Worm (Caenorhabditis elegans) whole organism, L1 larva: Measurements from ENCODE around the gene ifet-1.

Source experiments
- C16A3.4 ChIP-seq: fragments of 150-350 bp; optimal IDR thresholded peaks from 2 replicates; lab custom pipeline; 2014; ENCODE audit warnings: missing biosample characterization, missing genetic modification characterization
- C34B4.2 ChIP-seq: sonication (generic microtip); optimal IDR thresholded peaks from 2 replicates; lab custom pipeline; 2017; ENCODE audit warnings: mild to moderate bottlenecking, missing genetic modification characterization, missing compliant biosample characterization
- Y116A8C.19 ChIP-seq: sonication (generic microtip); optimal IDR thresholded peaks from 2 replicates; lab custom pipeline; 2016; ENCODE audit warnings: missing compliant biosample characterization, missing genetic modification characterization, borderline replicate concordance
- alr-1 ChIP-seq: fragments of 200-800 bp; sonication (Bioruptor generic); optimal IDR thresholded peaks from 2 replicates; lab custom pipeline; 2018; ENCODE audit warnings: borderline replicate concordance, mild to moderate bottlenecking, missing genetic modification characterization, missing compliant biosample characterization
- ama-1 ChIP-seq: fragments of 150-350 bp; optimal IDR thresholded peaks from 2 replicates; lab custom pipeline; 2014
- blmp-1 ChIP-seq: fragments of 150-350 bp; optimal IDR thresholded peaks from 2 replicates; lab custom pipeline; 2014; ENCODE audit warnings: missing biosample characterization, missing genetic modification characterization
- ces-1 ChIP-seq: fragments of 150-350 bp; optimal IDR thresholded peaks from 2 replicates; lab custom pipeline; 2014; ENCODE audit warnings: missing biosample characterization, missing genetic modification reagents, missing genetic modification characterization
- dpl-1 ChIP-seq, 3 experiments: fragments of 150-350 bp in 2 of 3; sonication (generic microtip) in 1 of 3; optimal IDR thresholded peaks; 2 replicates each; lab custom pipeline; 2014 to 2017; ENCODE audit warnings: missing biosample characterization in 3 of 3, missing genetic modification characterization in 3 of 3, missing genetic modification reagents in 3 of 3
- elt-2 ChIP-seq: sonication (generic microtip); optimal IDR thresholded peaks from 2 replicates; lab custom pipeline; 2016; ENCODE audit warnings: missing genetic modification characterization, mild to moderate bottlenecking, inconsistent platforms, missing compliant biosample characterization, missing genetic modification reagents
- elt-3 ChIP-seq, 6 experiments: fragments of 150-350 bp in 1 of 6; sonication (generic microtip); optimal IDR thresholded peaks; 2 replicates each; lab custom pipeline; 2017 to 2018; ENCODE audit warnings: missing biosample characterization in 6 of 6, missing genetic modification characterization in 6 of 6, inconsistent platforms in 1 of 6
- ets-5 ChIP-seq: fragments of 200-800 bp; sonication (Bioruptor generic); IDR thresholded peaks from 2 replicates; pipeline ENCODE4 v1.3.6; 2022; ENCODE audit warnings: missing genetic modification characterization, missing compliant biosample characterization
- fos-1 ChIP-seq: fragments of 150-350 bp; optimal IDR thresholded peaks from 2 replicates; lab custom pipeline; 2014; ENCODE audit warnings: missing biosample characterization, missing genetic modification characterization
- grh-1 ChIP-seq: fragments of 200-800 bp; sonication (Bioruptor generic); IDR thresholded peaks from 2 replicates; pipeline ENCODE4 v1.3.6; 2022; ENCODE audit warnings: missing genetic modification reagents, missing genetic modification characterization, missing compliant biosample characterization
- hlh-17 ChIP-seq: fragments of 200-800 bp; sonication (Bioruptor generic); optimal IDR thresholded peaks from 2 replicates; lab custom pipeline; 2018; ENCODE audit warnings: missing genetic modification characterization, mild to moderate bottlenecking, missing compliant biosample characterization, moderate library complexity, borderline replicate concordance
- hpl-2 ChIP-seq: fragments of 150-350 bp; optimal IDR thresholded peaks from 2 replicates; lab custom pipeline; 2014; ENCODE audit warnings: missing biosample characterization, missing genetic modification reagents, missing genetic modification characterization
- lin-14 ChIP-seq: fragments of 200-800 bp; sonication (Bioruptor generic); optimal IDR thresholded peaks from 2 replicates; lab custom pipeline; 2018; ENCODE audit warnings: mild to moderate bottlenecking, missing genetic modification characterization, moderate library complexity, missing compliant biosample characterization
- lin-15B ChIP-seq: fragments of 150-350 bp; sonication (generic microtip); optimal IDR thresholded peaks from 3 replicates; lab custom pipeline; 2014; ENCODE audit warnings: missing biosample characterization, missing genetic modification characterization
- mdl-1 ChIP-seq, 2 experiments: fragments of 150-350 bp; optimal IDR thresholded peaks; 2 replicates each; lab custom pipeline; 2014 to 2017; ENCODE audit warnings: missing biosample characterization in 2 of 2, missing genetic modification characterization in 2 of 2, inconsistent platforms in 1 of 2
- mef-2 ChIP-seq: fragments of 150-350 bp; optimal IDR thresholded peaks from 2 replicates; lab custom pipeline; 2014; ENCODE audit warnings: missing biosample characterization, missing genetic modification characterization
- mep-1 ChIP-seq: fragments of 150-350 bp; optimal IDR thresholded peaks from 2 replicates; lab custom pipeline; 2014; ENCODE audit warnings: missing biosample characterization, missing genetic modification characterization
- nhr-20 ChIP-seq: sonication (generic microtip); optimal IDR thresholded peaks from 2 replicates; lab custom pipeline; 2016; ENCODE audit warnings: mild to moderate bottlenecking, missing genetic modification characterization, missing compliant biosample characterization
- nhr-237 ChIP-seq: fragments of 150-350 bp; optimal IDR thresholded peaks from 2 replicates; lab custom pipeline; 2014; ENCODE audit warnings: missing biosample characterization, missing genetic modification characterization
- nhr-71 ChIP-seq: sonication (generic microtip); optimal IDR thresholded peaks from 2 replicates; lab custom pipeline; 2016; ENCODE audit warnings: mild to moderate bottlenecking, missing genetic modification characterization, moderate library complexity, missing compliant biosample characterization
- nhr-77 ChIP-seq: fragments of 150-350 bp; optimal IDR thresholded peaks from 2 replicates; lab custom pipeline; 2014; ENCODE audit warnings: missing biosample characterization, missing genetic modification characterization
- nhr-85 ChIP-seq: sonication (generic microtip); peaks from one replicate; lab custom pipeline; 2016; ENCODE audit warnings: missing genetic modification characterization, inconsistent platforms, missing compliant biosample characterization
- pax-3 ChIP-seq: fragments of 200-800 bp; sonication (Bioruptor generic); optimal IDR thresholded peaks from 2 replicates; lab custom pipeline; 2018; ENCODE audit warnings: mild to moderate bottlenecking, missing genetic modification characterization, moderate library complexity, missing compliant biosample characterization
- pqm-1 ChIP-seq: sonication (generic microtip); optimal IDR thresholded peaks from 3 replicates; lab custom pipeline; 2017; ENCODE audit warnings: missing biosample characterization, missing genetic modification characterization
- rnt-1 ChIP-seq: sonication (generic microtip); optimal IDR thresholded peaks from 2 replicates; lab custom pipeline; 2016; ENCODE audit warnings: mild to moderate bottlenecking, missing genetic modification characterization, moderate library complexity, missing compliant biosample characterization
- snu-23 ChIP-seq: sonication (generic microtip); optimal IDR thresholded peaks from 2 replicates; lab custom pipeline; 2016; ENCODE audit warnings: missing genetic modification characterization, missing compliant biosample characterization
- sox-4 ChIP-seq: sonication (generic microtip); optimal IDR thresholded peaks from 2 replicates; lab custom pipeline; 2016; ENCODE audit warnings: missing genetic modification characterization, missing compliant biosample characterization
- swsn-7 ChIP-seq: sonication (generic microtip); optimal IDR thresholded peaks from 2 replicates; lab custom pipeline; 2016; ENCODE audit warnings: missing genetic modification characterization, missing compliant biosample characterization
- unc-130 ChIP-seq: fragments of 150-350 bp; optimal IDR thresholded peaks from 2 replicates; lab custom pipeline; 2017; ENCODE audit warnings: missing biosample characterization, missing genetic modification characterization, inconsistent platforms
- unc-30 ChIP-seq: sonication (generic microtip); optimal IDR thresholded peaks from 2 replicates; lab custom pipeline; 2017; ENCODE audit warnings: missing biosample characterization, missing genetic modification characterization
- unc-86 ChIP-seq: sonication (generic microtip); optimal IDR thresholded peaks from 2 replicates; lab custom pipeline; 2016; ENCODE audit warnings: missing genetic modification characterization, missing compliant biosample characterization
- zip-4 ChIP-seq: fragments of 200-800 bp; sonication (Bioruptor generic); optimal IDR thresholded peaks from 2 replicates; lab custom pipeline; 2018; ENCODE audit warnings: mild to moderate bottlenecking, missing genetic modification characterization, moderate library complexity, missing compliant biosample characterization

Gene ifet-1

DNA sequence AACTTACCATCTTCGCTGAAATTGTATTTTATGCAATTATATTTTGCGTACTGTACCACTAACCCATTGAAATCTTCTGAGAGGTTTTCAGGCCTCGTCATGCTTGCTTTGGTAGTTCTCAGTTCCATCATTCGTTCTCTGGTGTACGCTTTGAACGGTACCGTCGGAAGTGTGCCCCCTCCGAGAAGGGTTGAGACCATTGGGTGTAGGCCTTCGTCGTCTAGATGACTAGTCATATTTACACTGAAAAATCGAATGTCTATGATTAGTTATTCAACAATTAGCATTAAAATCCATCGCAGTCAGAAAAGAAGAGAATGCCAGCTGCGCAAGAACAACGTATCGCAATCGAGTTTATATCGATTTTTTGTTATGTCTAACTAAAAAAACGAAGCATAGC, at the start of gene ifet-1:
TSS of gene ifet-1 (minus strand) at position 243 of the 400 bp plus-strand sequence.
- TF ChIP-seq ces-1 (GFP tag; lab: Kevin White, UChicago) (no peak), nhr-85 (tag; lab: Kevin White, UChicago) (peak; percentile 18)

DNA sequence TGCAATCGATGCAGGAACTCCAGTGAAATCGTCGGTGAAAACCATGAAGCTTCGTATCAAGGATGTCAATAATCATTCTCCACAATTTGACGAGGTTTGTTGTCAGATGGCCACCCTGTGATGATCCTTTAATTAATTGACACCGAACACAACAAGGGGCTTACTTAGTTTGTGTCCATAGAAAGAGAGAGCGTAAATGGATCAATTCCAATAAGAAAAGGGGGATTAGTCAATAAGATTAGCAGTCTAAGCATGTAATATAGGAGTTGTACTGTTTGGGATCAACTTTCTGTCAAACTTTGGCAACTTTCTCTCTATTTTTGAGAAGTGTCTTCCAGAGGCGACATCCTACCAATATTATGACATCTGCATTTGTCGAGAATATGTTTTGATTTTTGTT, 49.1 kb upstream of the ifet-1 start:
- TF ChIP-seq mep-1 (tag; lab: Kevin White, UChicago) (no peak), swsn-7 (tag; lab: Kevin White, UChicago) (no peak), dpl-1 (GFP tag; optimal IDR thresholded peaks at IDR 0.05; lab: Kevin White, UChicago) (no peak), pqm-1 (tag; lab: Kevin White, UChicago) (no peak), nhr-71 (tag; lab: Kevin White, UChicago) (no peak), C16A3.4 (tag; lab: Kevin White, UChicago) (no peak), elt-2 (tag; lab: Kevin White, UChicago) (no peak), mdl-1 (tag; optimal IDR thresholded peaks at IDR 0.05; lab: Kevin White, UChicago) (no peak), grh-1 (no peak), unc-30 (no peak), Y116A8C.19 (tag; lab: Kevin White, UChicago) (no peak), nhr-77 (tag; lab: Kevin White, UChicago) (no peak), C34B4.2 (tag; lab: Kevin White, UChicago) (no peak), pax-3 (tag; lab: Kevin White, UChicago) (no peak), mef-2 (no peak), elt-3 (tag; optimal IDR thresholded peaks at IDR 0.05; lab: Kevin White, UChicago) (no peak), blmp-1 (tag; lab: Kevin White, UChicago) (no peak), hlh-17 (GFP tag; lab: Kevin White, UChicago) (no peak), lin-15B (tag; lab: Kevin White, UChicago) (no peak)

DNA sequence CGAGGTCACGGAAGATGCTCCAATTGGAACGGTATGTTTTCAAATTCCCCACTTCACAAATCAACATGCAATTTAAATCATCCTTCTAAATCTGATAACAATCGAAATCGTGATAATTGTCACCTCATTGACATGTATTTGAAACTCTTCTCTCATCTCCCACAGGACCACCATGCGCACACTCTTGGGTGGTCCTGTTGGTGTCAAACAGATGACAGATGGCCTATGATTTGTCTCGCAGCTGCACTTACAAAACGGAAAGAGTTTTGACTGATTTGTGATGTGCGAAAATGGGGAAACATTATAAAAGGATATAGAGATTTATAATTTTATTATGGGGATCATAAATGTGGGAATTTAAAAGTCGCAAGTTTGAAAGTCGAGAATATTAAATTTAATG, 48.5 kb upstream of the ifet-1 start:
- TF ChIP-seq pqm-1 (tag; lab: Kevin White, UChicago): no peak
- TF ChIP-seq lin-14 (GFP tag; lab: Kevin White, UChicago): peak; percentile 27

DNA sequence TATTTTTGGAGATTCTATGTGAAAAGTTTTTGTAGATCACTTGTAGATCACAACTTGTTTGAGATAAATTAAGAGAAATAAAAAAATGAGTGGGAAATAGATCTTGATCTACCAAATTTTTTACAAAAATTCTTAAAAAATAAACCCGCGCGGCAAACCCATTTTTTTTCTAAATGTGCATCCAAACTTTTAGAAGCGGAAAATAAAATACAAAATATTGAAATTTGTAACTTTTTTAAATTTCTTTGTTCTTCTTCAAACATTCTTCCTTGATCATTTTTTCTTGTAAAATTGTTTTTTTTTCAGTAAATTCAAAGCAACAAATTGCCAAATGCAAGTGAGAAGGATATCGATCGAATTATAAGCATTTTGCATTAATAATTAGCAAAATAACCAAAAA, 45.1 kb upstream of the ifet-1 start, which contains the start of gene cdh-4:
TSS of gene cdh-4 (plus strand) at position 301 of the 400 bp plus-strand sequence.
- TF ChIP-seq alr-1 (tag; lab: Kevin White, UChicago) (no peak), hpl-2 (GFP tag; lab: Kevin White, UChicago) (no peak), ama-1 (lab: Kevin White, UChicago) (no peak), nhr-85 (tag; lab: Kevin White, UChicago) (no peak), dpl-1 (GFP tag; optimal IDR thresholded peaks at IDR 0.05; lab: Kevin White, UChicago) (no peak), sox-4 (no peak), Y116A8C.19 (tag; lab: Kevin White, UChicago) (no peak), snu-23 (no peak), rnt-1 (tag; lab: Kevin White, UChicago) (no peak), fos-1 (tag; lab: Kevin White, UChicago) (no peak), nhr-77 (tag; lab: Kevin White, UChicago) (no peak), nhr-237 (tag; lab: Kevin White, UChicago) (no peak), unc-130 (tag; lab: Kevin White, UChicago) (no peak), ets-5 (GFP tag; lab: Robert Waterston, UW) (no peak), zip-4 (no peak), unc-30 (no peak), elt-2 (tag; lab: Kevin White, UChicago) (no peak), unc-86 (tag; lab: Kevin White, UChicago) (no peak), nhr-20 (tag; lab: Kevin White, UChicago) (no peak), grh-1 (no peak)
